Fruit fly (Drosophila melanogaster): ENCODE measurements around the gene Cbp80.
A peak's percentile ranks its signal among the peaks of the same experiment; 100 is the strongest.

Cbp80 gene

DNA sequence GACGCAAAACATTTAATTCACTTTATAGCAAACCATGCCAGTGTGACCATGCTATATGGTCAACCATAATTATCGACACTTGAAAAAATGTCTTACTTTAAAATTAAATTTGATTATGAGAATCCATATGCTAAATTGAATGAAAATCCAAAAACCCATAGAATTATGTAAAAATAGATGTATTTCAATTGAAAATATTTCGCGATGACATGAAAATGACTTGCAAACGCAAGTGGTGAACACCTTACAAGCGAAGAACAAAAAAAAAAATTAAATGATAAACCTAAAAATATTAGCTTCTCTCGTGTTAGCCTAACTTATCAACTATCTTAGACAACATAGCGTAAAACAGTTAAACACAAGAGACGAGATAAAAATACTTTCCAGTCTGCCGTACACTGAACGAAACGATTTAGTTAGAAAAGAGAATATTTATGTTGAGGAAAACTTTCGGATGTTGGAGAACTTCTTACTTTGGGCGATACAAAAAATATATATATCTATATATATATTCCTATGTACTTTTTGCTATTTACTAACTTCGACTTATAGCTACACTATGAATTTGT, 30.1 kb downstream of the Cbp80 start (continued):
- TF ChIP-seq CG4424 (GFP tag; optimal IDR thresholded peaks at IDR 0.05) (peak; percentile 58), CG3726 (GFP tag; IDR thresholded peaks at IDR 0.05) (no peak), NfI (GFP tag; optimal IDR thresholded peaks at IDR 0.05) (peak; percentile 50), B-H1 (GFP tag; IDR thresholded peaks at IDR 0.05) (peak; percentile 57; the same call in 2 of the 3 replicates), pan (optimal IDR thresholded peaks at IDR 0.05) (no peak), pan (GFP tag; optimal IDR thresholded peaks at IDR 0.05 in 1 of 2, IDR thresholded peaks at IDR 0.05 in 1 of 2) (peak in 1 of 2 experiments; percentile 69), p53 (GFP tag; optimal IDR thresholded peaks at IDR 0.05) (no peak), CG8359 (GFP tag; optimal IDR thresholded peaks at IDR 0.05; ENCODE audit: borderline replicate concordance) (no peak), Optix (GFP tag; IDR thresholded peaks at IDR 0.05) (no peak), Hr39 (optimal IDR thresholded peaks at IDR 0.05) (no peak), CG1602 (GFP tag; optimal IDR thresholded peaks at IDR 0.05) (peak; percentile 51), sima (GFP tag; optimal IDR thresholded peaks at IDR 0.05) (no peak), vvl (GFP tag; IDR thresholded peaks at IDR 0.05) (peak; percentile 64), CG33557 (GFP tag; optimal IDR thresholded peaks at IDR 0.05) (no peak), CG9727 (GFP tag; optimal IDR thresholded peaks at IDR 0.05) (peak; percentile 52), CG6689 (GFP tag; IDR thresholded peaks at IDR 0.05) (peak; percentile 71), CG11695 (GFP tag; IDR thresholded peaks at IDR 0.05) (peak; percentile 67; the same call in 2 of the 3 replicates), HLH54F (GFP tag; optimal IDR thresholded peaks at IDR 0.05) (peak; percentile 59), toy (GFP tag; IDR thresholded peaks at IDR 0.05) (no peak), fd102C (GFP tag; optimal IDR thresholded peaks at IDR 0.05) (no peak), h (optimal IDR thresholded peaks at IDR 0.05) (no peak), gsb (GFP tag; IDR thresholded peaks at IDR 0.05) (no peak), CG12744 (GFP tag; optimal IDR thresholded peaks at IDR 0.05) (peak; percentile 41), CG12155 (GFP tag; optimal IDR thresholded peaks at IDR 0.05) (peak; percentile 32), CG16779 (GFP tag; IDR thresholded peaks at IDR 0.05) (no peak), CG18262 (tag; optimal IDR thresholded peaks at IDR 0.05) (peak; percentile 57), chinmo (GFP tag; IDR thresholded peaks at IDR 0.05; ENCODE audit: partially characterized antibody) (no peak), zen (tag; optimal IDR thresholded peaks at IDR 0.05) (no peak), CG2199 (GFP tag; IDR thresholded peaks at IDR 0.05) (no peak), Fer2 (tag; optimal IDR thresholded peaks at IDR 0.05) (no peak), schlank (tag; optimal IDR thresholded peaks at IDR 0.05) (no peak), Dll (GFP tag; IDR thresholded peaks at IDR 0.05; ENCODE audit: partially characterized antibody) (no peak), scrt (GFP tag; optimal IDR thresholded peaks at IDR 0.05) (peak; percentile 15), oc (tag; optimal IDR thresholded peaks at IDR 0.05) (no peak), hkb (optimal IDR thresholded peaks at IDR 0.05) (no peak), hkb (GFP tag; IDR thresholded peaks at IDR 0.05) (peak; percentile 56), Camta (GFP tag; optimal IDR thresholded peaks at IDR 0.05) (peak; percentile 43), Nf-YB (GFP tag; optimal IDR thresholded peaks at IDR 0.05) (no peak), D19B (GFP tag; optimal IDR thresholded peaks at IDR 0.05) (peak; percentile 37), lmd (GFP tag; IDR thresholded peaks at IDR 0.05) (peak; percentile 53), CG1832 (GFP tag; optimal IDR thresholded peaks at IDR 0.05) (no peak), HLH4C (GFP tag; IDR thresholded peaks at IDR 0.05; ENCODE audit: partially characterized antibody) (no peak), Jarid2 (GFP tag; optimal IDR thresholded peaks at IDR 0.05) (no peak), chn (GFP tag; optimal IDR thresholded peaks at IDR 0.05) (peak; percentile 48), slp2 (GFP tag; optimal IDR thresholded peaks at IDR 0.05) (peak; percentile 23), CG16813 (GFP tag; IDR thresholded peaks at IDR 0.05; ENCODE audit: partially characterized antibody) (no peak), C15 (GFP tag; IDR thresholded peaks at IDR 0.05) (no peak), Poxn (GFP tag; IDR thresholded peaks at IDR 0.05) (no peak), gt (GFP tag; IDR thresholded peaks at IDR 0.05) (no peak), CG7963 (GFP tag; IDR thresholded peaks at IDR 0.05; ENCODE audit: partially characterized antibody) (no peak), CG15601 (tag; optimal IDR thresholded peaks at IDR 0.05) (no peak), br (optimal IDR thresholded peaks at IDR 0.05) (no peak)
